Fruit fly (Drosophila melanogaster) whole organism: ENCODE data around the gene CG5281.

ENCODE experiments used
- CG8478 ChIP-seq: fragments of >200 bp; optimal IDR thresholded peaks from 2 replicates; lab custom pipeline; 2018; ENCODE audit warnings: inconsistent platforms
- EcR ChIP-seq, 2 experiments: fragments of >200 bp; optimal IDR thresholded peaks; 2 replicates each; lab custom pipeline; 2017; ENCODE audit warnings: missing biosample characterization in 2 of 2, missing genetic modification characterization in 2 of 2, missing genetic modification reagents in 2 of 2
- pan ChIP-seq: fragments of >200 bp; optimal IDR thresholded peaks from 2 replicates; lab custom pipeline; 2017
- usp ChIP-seq: fragments of >200 bp; optimal IDR thresholded peaks from 2 replicates; lab custom pipeline; 2017; ENCODE audit warnings: missing biosample characterization, missing genetic modification characterization, mixed read lengths

DNA sequence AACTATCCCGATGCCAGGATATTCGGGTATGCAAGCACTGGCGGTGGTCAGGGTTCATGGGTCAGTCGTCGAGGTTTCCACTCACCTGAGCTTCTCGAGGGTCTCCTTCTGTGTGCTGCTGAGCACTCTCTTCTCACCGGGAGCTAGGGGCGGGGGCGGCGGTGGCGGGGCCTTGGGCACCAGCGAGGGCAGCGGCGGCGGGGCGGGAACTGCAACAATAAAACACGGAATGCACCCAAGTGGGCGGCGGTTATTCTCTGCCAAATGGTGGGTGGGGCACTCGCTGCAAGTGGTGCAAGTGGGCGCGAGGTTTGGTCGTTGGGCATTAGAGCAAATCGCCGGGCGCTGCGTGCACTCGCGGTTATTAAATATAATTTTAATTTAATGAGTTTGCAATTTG, 5.4 kb downstream of the CG5281 start:
- TF ChIP-seq CG8478 (lab: Kevin White, UChicago) (no peak), EcR (GFP tag; optimal IDR thresholded peaks at IDR 0.05; lab: Kevin White, UChicago) (no peak), pan (no peak), usp (GFP tag; lab: Kevin White, UChicago) (no peak)
